Worm (Caenorhabditis elegans) whole organism, L4 larva: ENCODE results near the gene F26G1.2.

Source experiments
- ama-1 ChIP-seq: fragments of 150-350 bp; optimal IDR thresholded peaks from 2 replicates; lab custom pipeline; 2014; ENCODE audit warnings: inconsistent platforms, mixed read lengths
- dpl-1 ChIP-seq: fragments of 150-350 bp; optimal IDR thresholded peaks from 2 replicates; lab custom pipeline; 2014; ENCODE audit warnings: missing biosample characterization, missing genetic modification reagents, missing genetic modification characterization
- jun-1 ChIP-seq: fragments of 150-350 bp; optimal IDR thresholded peaks from 2 replicates; lab custom pipeline; 2014; ENCODE audit warnings: missing biosample characterization, missing genetic modification reagents, missing genetic modification characterization
- mep-1 ChIP-seq: fragments of 150-350 bp; sonication (generic microtip); optimal IDR thresholded peaks from 3 replicates; lab custom pipeline; 2014; ENCODE audit warnings: missing biosample characterization, missing genetic modification characterization
- nhr-10 ChIP-seq: fragments of 150-350 bp; optimal IDR thresholded peaks from 2 replicates; lab custom pipeline; 2014; ENCODE audit warnings: missing biosample characterization, missing genetic modification characterization
- nhr-77 ChIP-seq: fragments of 150-350 bp; optimal IDR thresholded peaks from 2 replicates; lab custom pipeline; 2014; ENCODE audit warnings: missing biosample characterization, missing genetic modification characterization
- skn-1 ChIP-seq: fragments of 150-350 bp; optimal IDR thresholded peaks from 2 replicates; lab custom pipeline; 2014; ENCODE audit warnings: missing biosample characterization, missing genetic modification characterization
- snpc-1.2 ChIP-seq: fragments of 200-800 bp; sonication (Bioruptor generic); IDR thresholded peaks from 2 replicates; pipeline ENCODE4 v1.3.6; 2022; ENCODE audit warnings: missing genetic modification reagents, missing genetic modification characterization, missing compliant biosample characterization
- unc-62 ChIP-seq, 3 experiments: fragments of 150-350 bp in 1 of 3; sonication (generic microtip); optimal IDR thresholded peaks in 2 of 3; peaks in 1 of 3; 1 replicate in 1 of 3; 2 replicates in 2 of 3; lab custom pipeline; 2014 to 2017; ENCODE audit warnings: missing biosample characterization in 3 of 3, missing genetic modification characterization in 3 of 3, missing genetic modification reagents in 3 of 3, missing genotype in 1 of 3

- no peak for TF ChIP-seq mep-1 (tag; lab: Kevin White, UChicago)
- no peak for TF ChIP-seq jun-1 (tag; lab: Kevin White, UChicago)
- no peak for TF ChIP-seq ama-1
- TF ChIP-seq dpl-1 = no peak
- no peak for TF ChIP-seq nhr-10 (tag; lab: Kevin White, UChicago)
- TF ChIP-seq nhr-77 (tag; lab: Kevin White, UChicago) = no peak
- TF ChIP-seq unc-62 (GFP tag; optimal IDR thresholded peaks at IDR 0.05 in 1 of 2; lab: Kevin White, UChicago) = no peak
- no peak for TF ChIP-seq unc-62 (tag; optimal IDR thresholded peaks at IDR 0.05; lab: Kevin White, UChicago)
- no peak for TF ChIP-seq skn-1 (tag; lab: Kevin White, UChicago)
- TF ChIP-seq snpc-1.2 (GFP tag; lab: Robert Waterston, UW) = no peak
Measured at ce11 chrII:4748374-4748773, 14.5 kb upstream of the F26G1.2 start.
